Fruit fly (Drosophila melanogaster) whole organism, prepupa: ENCODE measurements around the gene Cyp6d4.

Source experiments
- CG10669 ChIP-seq: fragments of 200-800 bp; sonication (Bioruptor generic); optimal IDR thresholded peaks from 3 replicates; lab custom pipeline; 2018; ENCODE audit warnings: missing biosample characterization, mild to moderate bottlenecking, missing genetic modification characterization, moderate library complexity
- CG11294 ChIP-seq: fragments of 200-800 bp; sonication (Bioruptor generic); IDR thresholded peaks from 2 replicates; pipeline ENCODE4 v1.3.6; 2022; ENCODE audit warnings: missing biosample characterization, missing genetic modification characterization
- CG11762 ChIP-seq: fragments of 200-800 bp; sonication (Bioruptor generic); optimal IDR thresholded peaks from 3 replicates; lab custom pipeline; 2016; ENCODE audit warnings: missing biosample characterization, missing genetic modification characterization; ENCODE audit not compliant: insufficient read depth
- CG11902 ChIP-seq: fragments of 200-800 bp; sonication (Bioruptor generic); optimal IDR thresholded peaks from 3 replicates; lab custom pipeline; 2016; ENCODE audit warnings: missing biosample characterization, missing genetic modification characterization
- CG1621 ChIP-seq: fragments of 200-800 bp; sonication (Bioruptor generic); optimal IDR thresholded peaks from 3 replicates; lab custom pipeline; 2018; ENCODE audit warnings: missing biosample characterization, mild to moderate bottlenecking, missing genetic modification characterization
- CG16779 ChIP-seq: fragments of 200-800 bp; sonication (Bioruptor generic); optimal IDR thresholded peaks from 3 replicates; lab custom pipeline; 2017; ENCODE audit warnings: missing biosample characterization, mild to moderate bottlenecking, missing genetic modification characterization
- CG3032 ChIP-seq: fragments of 200-800 bp; optimal IDR thresholded peaks from 2 replicates; lab custom pipeline; 2019; ENCODE audit warnings: missing biosample characterization, mild to moderate bottlenecking, missing genetic modification characterization, moderate library complexity
- CG31627 ChIP-seq: fragments of 200-800 bp; sonication (Bioruptor generic); optimal IDR thresholded peaks from 3 replicates; lab custom pipeline; 2016; ENCODE audit warnings: missing biosample characterization, missing genetic modification characterization
- CG34406 ChIP-seq: fragments of 200-800 bp; sonication (Bioruptor generic); optimal IDR thresholded peaks from 3 replicates; lab custom pipeline; 2016; ENCODE audit warnings: missing biosample characterization, missing genetic modification characterization
- CG4318 ChIP-seq: fragments of 200-800 bp; sonication (Bioruptor generic); optimal IDR thresholded peaks from 3 replicates; lab custom pipeline; 2017; ENCODE audit warnings: missing biosample characterization, mild to moderate bottlenecking, missing genetic modification characterization
- CG6163 ChIP-seq: fragments of 200-800 bp; sonication (Bioruptor generic); IDR thresholded peaks from 3 replicates; pipeline ENCODE4 v1.3.6; 2022; ENCODE audit warnings: missing biosample characterization, missing genetic modification characterization
- CG6276 ChIP-seq: fragments of 200-800 bp; sonication (Bioruptor generic); optimal IDR thresholded peaks from 2 replicates; lab custom pipeline; 2017; ENCODE audit warnings: missing biosample characterization, mild to moderate bottlenecking, missing genetic modification characterization
- CG6792 ChIP-seq: fragments of 200-800 bp; sonication (Bioruptor generic); optimal IDR thresholded peaks from 3 replicates; lab custom pipeline; 2016; ENCODE audit warnings: missing biosample characterization, missing genetic modification characterization
- CG6854 ChIP-seq: fragments of 200-800 bp; sonication (Bioruptor generic); optimal IDR thresholded peaks from 2 replicates; lab custom pipeline; 2017; ENCODE audit warnings: missing biosample characterization, mild to moderate bottlenecking, missing genetic modification characterization
- CG7368 ChIP-seq: fragments of 200-800 bp; sonication (Bioruptor generic); optimal IDR thresholded peaks from 3 replicates; lab custom pipeline; 2016; ENCODE audit warnings: missing biosample characterization, missing genetic modification characterization
- CG8319 ChIP-seq: fragments of 200-800 bp; sonication (Bioruptor generic); optimal IDR thresholded peaks from 3 replicates; lab custom pipeline; 2016; ENCODE audit warnings: missing biosample characterization, missing genetic modification characterization
- CG8632 ChIP-seq: fragments of 200-800 bp; sonication (Bioruptor generic); optimal IDR thresholded peaks from 3 replicates; lab custom pipeline; 2016; ENCODE audit warnings: missing biosample characterization, missing genetic modification characterization
- CG9139 ChIP-seq: fragments of 200-800 bp; sonication (Bioruptor generic); optimal IDR thresholded peaks from 3 replicates; lab custom pipeline; 2017; ENCODE audit warnings: missing biosample characterization, mild to moderate bottlenecking, missing genetic modification characterization
- Eip75B ChIP-seq: fragments of 200-800 bp; sonication (Bioruptor generic); optimal IDR thresholded peaks from 3 replicates; lab custom pipeline; 2016; ENCODE audit warnings: missing biosample characterization, missing genetic modification characterization
- Eip78C ChIP-seq: fragments of 200-800 bp; sonication (Bioruptor generic); peaks from one replicate; lab custom pipeline; 2016; ENCODE audit warnings: missing biosample characterization, missing genetic modification characterization
- Eip93F ChIP-seq: fragments of 200-800 bp; sonication (Bioruptor generic); optimal IDR thresholded peaks from 2 replicates; lab custom pipeline; 2016; ENCODE audit warnings: missing biosample characterization, mild to moderate bottlenecking, missing genetic modification characterization
- Ets21C ChIP-seq: fragments of 200-800 bp; sonication (Bioruptor generic); optimal IDR thresholded peaks from 3 replicates; lab custom pipeline; 2016; ENCODE audit warnings: missing biosample characterization, missing genetic modification characterization
- Ets96B ChIP-seq: fragments of 200-800 bp; optimal IDR thresholded peaks from 2 replicates; lab custom pipeline; 2019; ENCODE audit warnings: missing biosample characterization, mild to moderate bottlenecking, missing genetic modification characterization, moderate library complexity
- Hr38 ChIP-seq: sonication (Bioruptor generic); optimal IDR thresholded peaks from 2 replicates; lab custom pipeline; 2016; ENCODE audit warnings: missing biosample characterization, missing genetic modification characterization
- Hr4 ChIP-seq: fragments of 200-800 bp; sonication (Bioruptor generic); optimal IDR thresholded peaks from 3 replicates; lab custom pipeline; 2016; ENCODE audit warnings: missing biosample characterization, missing genetic modification characterization
- Lpt ChIP-seq: fragments of 200-800 bp; sonication (Bioruptor generic); optimal IDR thresholded peaks from 3 replicates; lab custom pipeline; 2016; ENCODE audit warnings: missing biosample characterization, missing genetic modification characterization
- Met ChIP-seq: fragments of 200-800 bp; sonication (Bioruptor generic); optimal IDR thresholded peaks from 3 replicates; lab custom pipeline; 2016; ENCODE audit warnings: missing biosample characterization, missing genetic modification characterization
- OdsH ChIP-seq: fragments of 200-800 bp; sonication (Bioruptor generic); optimal IDR thresholded peaks from 3 replicates; lab custom pipeline; 2016; ENCODE audit warnings: missing biosample characterization, missing genetic modification characterization
- Smox ChIP-seq: fragments of 200-800 bp; sonication (Bioruptor generic); optimal IDR thresholded peaks from 3 replicates; lab custom pipeline; 2016; ENCODE audit warnings: missing biosample characterization, missing genetic modification characterization
- Sox102F ChIP-seq: fragments of 200-800 bp; sonication (Bioruptor generic); optimal IDR thresholded peaks from 2 replicates; lab custom pipeline; 2016; ENCODE audit warnings: missing biosample characterization, mild to moderate bottlenecking, missing genetic modification characterization
- Sox14 ChIP-seq: fragments of 200-800 bp; sonication (Bioruptor generic); optimal IDR thresholded peaks from 3 replicates; lab custom pipeline; 2016; ENCODE audit warnings: missing biosample characterization, missing genetic modification characterization
- Sox15 ChIP-seq: fragments of 200-800 bp; sonication (Bioruptor generic); optimal IDR thresholded peaks from 3 replicates; lab custom pipeline; 2016; ENCODE audit warnings: missing biosample characterization, missing genetic modification characterization
- achi ChIP-seq: fragments of 200-800 bp; sonication (Bioruptor generic); optimal IDR thresholded peaks from 3 replicates; lab custom pipeline; 2016; ENCODE audit warnings: missing biosample characterization, missing genetic modification characterization
- cyc ChIP-seq: fragments of 200-800 bp; sonication (Bioruptor generic); optimal IDR thresholded peaks from 3 replicates; lab custom pipeline; 2016; ENCODE audit warnings: missing biosample characterization, missing genetic modification characterization
- dac ChIP-seq: fragments of 200-800 bp; sonication (Bioruptor generic); optimal IDR thresholded peaks from 2 replicates; lab custom pipeline; 2017; ENCODE audit warnings: missing biosample characterization, mild to moderate bottlenecking, missing genetic modification characterization
- dsx ChIP-seq: fragments of 200-800 bp; optimal IDR thresholded peaks from 3 replicates; lab custom pipeline; 2019; ENCODE audit warnings: missing biosample characterization, mild to moderate bottlenecking, missing genetic modification characterization, moderate library complexity; ENCODE audit not compliant: poor library complexity, severe bottlenecking
- eg ChIP-seq: fragments of 200-800 bp; sonication (Bioruptor generic); IDR thresholded peaks from 3 replicates; pipeline ENCODE4 v1.3.6; 2022; ENCODE audit warnings: missing biosample characterization, missing genetic modification characterization
- esn ChIP-seq: fragments of 200-800 bp; sonication (Bioruptor generic); optimal IDR thresholded peaks from 2 replicates; lab custom pipeline; 2016; ENCODE audit warnings: missing biosample characterization, mild to moderate bottlenecking, missing genetic modification characterization, moderate library complexity
- fd59A ChIP-seq: fragments of 200-800 bp; sonication (Bioruptor generic); optimal IDR thresholded peaks from 2 replicates; lab custom pipeline; 2017; ENCODE audit warnings: missing biosample characterization, mild to moderate bottlenecking, missing genetic modification characterization, missing genetic modification reagents
- fd85E ChIP-seq: fragments of 200-800 bp; sonication (Bioruptor generic); optimal IDR thresholded peaks from 3 replicates; lab custom pipeline; 2016; ENCODE audit warnings: missing biosample characterization, missing genetic modification characterization
- fkh ChIP-seq: fragments of 200-800 bp; sonication (Bioruptor generic); optimal IDR thresholded peaks from 3 replicates; lab custom pipeline; 2017; ENCODE audit warnings: missing biosample characterization, mild to moderate bottlenecking, missing genetic modification characterization, moderate library complexity
- lz ChIP-seq: fragments of 200-800 bp; sonication (Bioruptor generic); optimal IDR thresholded peaks from 3 replicates; lab custom pipeline; 2016; ENCODE audit warnings: missing biosample characterization, missing genetic modification characterization
- net ChIP-seq: fragments of 200-800 bp; sonication (Bioruptor generic); optimal IDR thresholded peaks from 3 replicates; lab custom pipeline; 2016; ENCODE audit warnings: missing biosample characterization, missing genetic modification characterization
- pdm3 ChIP-seq: fragments of 200-800 bp; sonication (Bioruptor generic); optimal IDR thresholded peaks from 3 replicates; lab custom pipeline; 2016; ENCODE audit warnings: missing biosample characterization, missing genetic modification characterization
- spab ChIP-seq: fragments of 200-800 bp; sonication (Bioruptor generic); optimal IDR thresholded peaks from 2 replicates; lab custom pipeline; 2017; ENCODE audit warnings: missing biosample characterization, mild to moderate bottlenecking, missing genetic modification characterization, missing genetic modification reagents
- ss ChIP-seq, 2 experiments: fragments of 200-800 bp; sonication (Bioruptor generic); optimal IDR thresholded peaks; 2 replicates in 1 of 2; 3 replicates in 1 of 2; lab custom pipeline; 2017 to 2018; ENCODE audit warnings: mild to moderate bottlenecking in 2 of 2, missing biosample characterization in 2 of 2, missing genetic modification characterization in 2 of 2, moderate library complexity in 1 of 2
- vri ChIP-seq: fragments of 200-800 bp; sonication (Bioruptor generic); optimal IDR thresholded peaks from 3 replicates; lab custom pipeline; 2016; ENCODE audit warnings: missing biosample characterization, mild to moderate bottlenecking, missing genetic modification characterization

Gene Cyp6d4

DNA sequence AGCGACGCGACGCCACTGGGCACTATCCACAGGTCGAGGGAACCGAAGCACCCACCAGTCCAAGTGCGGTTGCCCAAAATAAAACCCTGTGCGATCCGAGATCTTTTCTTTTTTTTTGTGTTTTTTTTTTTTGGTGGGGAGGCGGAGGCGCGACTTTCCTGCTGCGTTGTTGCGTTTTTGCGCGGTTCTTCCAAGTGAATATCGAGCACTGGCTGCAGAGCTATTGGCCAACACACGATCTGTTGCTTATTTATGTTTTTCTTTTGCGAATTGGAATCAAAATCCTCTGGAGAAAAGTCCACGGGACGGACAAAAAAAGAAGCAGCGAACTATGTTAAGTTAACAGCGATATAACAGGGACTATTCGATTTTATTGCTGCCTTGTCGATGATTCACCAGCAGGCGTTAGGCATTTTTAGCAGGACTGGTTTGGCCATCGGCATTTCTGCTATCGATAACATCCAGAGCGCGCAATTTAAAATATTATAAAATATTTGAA is 22.7 kb downstream of the Cyp6d4 start, which contains the start of gene wge (continued):
- TF ChIP-seq eg (GFP tag; lab: Robert Waterston, UW) (peak; percentile 80), fd85E (no peak), CG9139 (GFP tag; lab: Kevin White, UChicago) (peak; percentile 90), CG4318 (GFP tag; lab: Kevin White, UChicago) (no peak), Met (GFP tag; lab: Kevin White, UChicago) (no peak), CG8319 (GFP tag; lab: Kevin White, UChicago) (peak; percentile 24), ss (GFP tag; optimal IDR thresholded peaks at IDR 0.05; lab: Kevin White, UChicago) (peak; percentile 92 to 96), CG6854 (peak; percentile 18), CG34406 (GFP tag; lab: Kevin White, UChicago) (peak; percentile 46), pdm3 (GFP tag; lab: Kevin White, UChicago) (no peak), Ets96B (tag; lab: Kevin White, UChicago) (peak; percentile 64), fkh (GFP tag; lab: Kevin White, UChicago) (no peak), CG10669 (GFP tag; lab: Kevin White, UChicago) (peak; percentile 74), achi (peak; percentile 47), Sox15 (GFP tag; lab: Kevin White, UChicago) (no peak), OdsH (GFP tag; lab: Kevin White, UChicago) (no peak), CG11902 (GFP tag; lab: Kevin White, UChicago) (no peak), CG6276 (GFP tag; lab: Kevin White, UChicago) (peak; percentile 85), cyc (GFP tag; lab: Kevin White, UChicago) (no peak), Eip78C (peak; percentile 20), CG31627 (no peak), Hr4 (GFP tag; lab: Kevin White, UChicago) (no peak), dac (peak; percentile 27), spab (GFP tag; lab: Kevin White, UChicago) (peak; percentile 87), Ets21C (GFP tag; lab: Kevin White, UChicago) (no peak), CG16779 (tag; lab: Kevin White, UChicago) (peak; percentile 84), CG3032 (peak; percentile 64), Smox (GFP tag; lab: Kevin White, UChicago) (no peak), Sox102F (GFP tag; lab: Kevin White, UChicago) (no peak), Eip75B (no peak), Sox14 (GFP tag; lab: Kevin White, UChicago) (peak; percentile 32), vri (GFP tag; lab: Kevin White, UChicago) (peak; percentile 37), dsx (GFP tag; lab: Kevin White, UChicago) (peak; percentile 71), CG8632 (GFP tag; lab: Kevin White, UChicago) (peak; percentile 52), Eip93F (peak; percentile 47), lz (GFP tag; lab: Kevin White, UChicago) (peak; percentile 1), CG1621 (tag; lab: Kevin White, UChicago) (peak; percentile 78), net (GFP tag; lab: Kevin White, UChicago) (peak; percentile 81)

DNA sequence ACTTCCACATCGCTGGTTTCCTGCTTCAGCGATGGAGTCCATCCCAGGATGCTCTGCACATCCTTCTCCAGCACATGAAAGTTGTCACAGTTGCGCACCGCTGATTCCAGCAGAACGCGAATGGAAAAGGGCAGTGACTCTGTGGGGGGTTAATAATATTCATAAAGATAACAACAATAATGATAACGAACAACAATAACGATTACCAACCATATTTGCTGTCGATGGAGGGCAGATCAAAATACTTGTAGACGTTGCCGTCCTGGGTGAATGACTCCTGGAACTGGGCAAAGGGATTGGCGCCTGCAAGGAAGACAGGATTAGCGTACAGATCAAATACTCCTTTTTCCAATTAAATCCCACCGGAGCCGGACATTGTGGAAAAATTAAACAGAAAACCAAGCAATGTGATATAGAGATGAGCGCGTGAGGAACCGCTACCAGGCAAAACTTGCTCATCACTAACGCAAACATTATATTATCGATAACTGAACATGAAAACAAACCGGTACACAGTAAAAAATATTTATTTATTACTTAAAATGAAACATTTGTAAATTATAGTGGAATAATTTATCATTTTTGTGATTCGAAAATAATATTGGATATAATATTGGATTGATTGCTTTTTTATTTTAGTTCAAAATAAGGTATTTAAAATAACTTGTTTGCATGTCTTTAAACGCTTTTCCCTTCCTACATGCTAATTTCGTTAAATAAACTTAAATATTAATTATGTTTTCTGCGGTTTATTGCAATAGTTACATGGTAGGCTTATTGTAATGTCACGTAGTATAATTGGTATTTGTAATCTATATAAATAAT is 26.2 kb downstream of the Cyp6d4 start, which contains the start of gene Irp-1A:
Irp-1A (minus strand) TSS at position 439 of the 825 bp plus-strand sequence.
- TF ChIP-seq Hr38 (GFP tag; lab: Kevin White, UChicago) (no peak), CG11294 (peak; percentile 22; the same call in 1 of the 2 replicates), fd85E (peak; percentile 0), Ets96B (tag; lab: Kevin White, UChicago) (peak; percentile 80), Sox102F (GFP tag; lab: Kevin White, UChicago) (peak; percentile 52), esn (peak; percentile 73), Met (GFP tag; lab: Kevin White, UChicago) (peak; percentile 46), dac (no peak), CG11762 (GFP tag; lab: Kevin White, UChicago) (peak; percentile 47), fd59A (GFP tag; lab: Kevin White, UChicago) (no peak), CG9139 (GFP tag; lab: Kevin White, UChicago) (peak; percentile 18), CG6792 (GFP tag; lab: Kevin White, UChicago) (peak; percentile 50), CG7368 (GFP tag; lab: Kevin White, UChicago) (peak; percentile 49), cyc (GFP tag; lab: Kevin White, UChicago) (peak; percentile 34), CG31627 (peak; percentile 32), lz (GFP tag; lab: Kevin White, UChicago) (peak; percentile 47), Hr4 (GFP tag; lab: Kevin White, UChicago) (peak; percentile 54), ss (GFP tag; optimal IDR thresholded peaks at IDR 0.05; lab: Kevin White, UChicago) (peak in 1 of 2 experiments; percentile 44), Lpt (peak; percentile 54), fkh (GFP tag; lab: Kevin White, UChicago) (peak; percentile 98), spab (GFP tag; lab: Kevin White, UChicago) (no peak), Eip75B (peak; percentile 46), CG6163 (peak; percentile 41; the same call in 1 of the 3 replicates)
